Worm (Caenorhabditis elegans) whole organism, midembryonic: Measurements from ENCODE around the gene eif-3.B.

Experiments used
- T22C8.4 ChIP-seq: fragments of 200-800 bp; sonication (Bioruptor generic); IDR thresholded peaks from 2 replicates; pipeline ENCODE4 v1.3.6; 2022; ENCODE audit warnings: missing genetic modification characterization, missing compliant biosample characterization
- cog-1 ChIP-seq: sonication (generic microtip); optimal IDR thresholded peaks from 2 replicates; lab custom pipeline; 2016; ENCODE audit warnings: missing genetic modification characterization, missing compliant biosample characterization
- flt-1 ChIP-seq: fragments of 200-800 bp; sonication (Bioruptor generic); IDR thresholded peaks from 2 replicates; pipeline ENCODE4 v1.3.6; 2022; ENCODE audit warnings: missing genetic modification characterization, missing compliant biosample characterization
- klf-2 ChIP-seq: fragments of 200-800 bp; sonication (Bioruptor generic); conservative IDR thresholded peaks from 2 replicates; pipeline ENCODE4 v1.3.6; 2022; ENCODE audit warnings: missing genetic modification reagents, missing genetic modification characterization, missing compliant biosample characterization
- med-1 ChIP-seq: sonication (generic microtip); optimal IDR thresholded peaks from 2 replicates; lab custom pipeline; 2017; ENCODE audit warnings: missing genetic modification characterization, mild to moderate bottlenecking, missing compliant biosample characterization, antibody characterized with exemption, missing genetic modification reagents; ENCODE audit not compliant: insufficient read depth
- ref-1 ChIP-seq: fragments of 200-800 bp; sonication (Bioruptor generic); conservative IDR thresholded peaks from 2 replicates; pipeline ENCODE4 v1.3.6; 2022; ENCODE audit warnings: missing genetic modification reagents, missing genetic modification characterization, missing compliant biosample characterization
- tab-1 ChIP-seq: fragments of 200-800 bp; sonication (Bioruptor generic); IDR thresholded peaks from 2 replicates; pipeline ENCODE4 v1.3.6; 2022; ENCODE audit warnings: missing genetic modification characterization, missing compliant biosample characterization
- ztf-23 ChIP-seq: fragments of 200-800 bp; sonication (Bioruptor generic); IDR thresholded peaks from 2 replicates; pipeline ENCODE4 v1.3.6; 2022; ENCODE audit warnings: missing genetic modification reagents, missing genetic modification characterization, missing compliant biosample characterization
- ztf-29 ChIP-seq: fragments of 200-800 bp; sonication (Bioruptor generic); IDR thresholded peaks from 2 replicates; pipeline ENCODE4 v1.3.6; 2022; ENCODE audit warnings: missing genetic modification reagents, missing genetic modification characterization, missing compliant biosample characterization

eif-3.B gene

DNA sequence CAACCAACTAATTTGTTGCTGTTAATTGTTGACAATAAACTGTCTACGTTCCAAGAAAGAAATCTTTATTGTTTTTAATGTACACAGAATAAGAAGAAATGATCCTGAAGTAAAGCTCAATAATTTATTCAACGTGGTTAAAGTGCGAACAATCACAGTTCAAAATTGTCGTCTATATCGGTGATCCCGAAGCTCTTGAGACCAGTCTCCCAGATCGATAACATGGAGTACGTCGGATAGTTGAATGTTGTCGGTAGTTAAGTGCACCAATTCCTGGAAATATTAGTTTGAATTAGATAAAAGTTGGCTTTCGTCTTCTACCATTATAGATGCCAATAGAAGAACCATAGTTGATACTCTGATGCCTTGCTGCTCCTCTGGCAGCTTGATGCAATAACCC is 20.9 kb downstream of the eif-3.B start:
- TF ChIP-seq ztf-29 (GFP tag; lab: Robert Waterston, UW) (no peak), flt-1 (GFP tag; lab: Robert Waterston, UW) (no peak), ref-1 (GFP tag; lab: Robert Waterston, UW) (no peak), ztf-23 (GFP tag; lab: Robert Waterston, UW) (no peak), tab-1 (GFP tag; lab: Robert Waterston, UW) (no peak), med-1 (GFP tag; lab: Kevin White, UChicago) (no peak), klf-2 (GFP tag; lab: Robert Waterston, UW) (no peak), T22C8.4 (no peak), cog-1 (tag; lab: Kevin White, UChicago) (no peak)

ce11 chrII:14818376-14818775 is 23.2 kb downstream of the eif-3.B start, which contains the start of gene nhr-61:
Gene nhr-61, minus strand, starts transcription at chrII:14818543.
- no peak for TF ChIP-seq T22C8.4
- no peak for TF ChIP-seq med-1 (GFP tag; lab: Kevin White, UChicago)
- no peak for TF ChIP-seq ztf-29 (GFP tag; lab: Robert Waterston, UW)
- no peak for TF ChIP-seq klf-2 (GFP tag; lab: Robert Waterston, UW)
- no peak for TF ChIP-seq flt-1 (GFP tag; lab: Robert Waterston, UW)

- TF ChIP-seq flt-1 (GFP tag; lab: Robert Waterston, UW) (0 out of 2 replicates have a peak, but pooled peaks have one; percentile 36), med-1 (GFP tag; lab: Kevin White, UChicago) (no peak), ztf-29 (GFP tag; lab: Robert Waterston, UW) (peak; percentile 28; the same call in 1 of the 2 replicates)
Observed at ce11 chrII:14819258-14819985, 24.2 kb downstream of the eif-3.B start.

DNA sequence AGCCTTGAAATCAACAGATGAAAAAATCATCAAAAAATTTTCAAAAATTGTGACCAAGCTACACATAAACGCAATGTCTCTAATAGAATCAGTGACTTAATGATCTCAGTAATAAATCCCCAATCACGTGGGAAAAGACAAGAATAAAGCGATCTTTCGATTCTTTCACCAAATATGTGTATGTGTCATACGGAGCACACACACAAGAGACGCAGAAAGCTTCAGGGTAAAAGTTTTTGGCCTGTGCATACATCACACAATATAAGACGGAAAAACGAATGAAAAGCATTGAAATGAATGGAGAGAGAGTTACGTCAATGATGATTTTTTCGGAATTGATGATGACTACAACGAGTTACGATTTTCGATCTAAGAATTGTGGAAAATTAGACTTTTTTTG is 25.3 kb downstream of the eif-3.B start:
- no peak for TF ChIP-seq med-1 (GFP tag; lab: Kevin White, UChicago)
- no peak for TF ChIP-seq tab-1 (GFP tag; lab: Robert Waterston, UW)
- no peak for TF ChIP-seq klf-2 (GFP tag; lab: Robert Waterston, UW)
- TF ChIP-seq cog-1 (tag; lab: Kevin White, UChicago) = no peak
- no peak for TF ChIP-seq ref-1 (GFP tag; lab: Robert Waterston, UW)
- no peak for TF ChIP-seq flt-1 (GFP tag; lab: Robert Waterston, UW)
- TF ChIP-seq ztf-23 (GFP tag; lab: Robert Waterston, UW) = no peak
- TF ChIP-seq ztf-29 (GFP tag; lab: Robert Waterston, UW) = no peak
- TF ChIP-seq T22C8.4 = no peak

- TF ChIP-seq cog-1 (tag; lab: Kevin White, UChicago) (peak; percentile 70), ref-1 (GFP tag; lab: Robert Waterston, UW) (no peak), ztf-23 (GFP tag; lab: Robert Waterston, UW) (no peak), flt-1 (GFP tag; lab: Robert Waterston, UW) (no peak), tab-1 (GFP tag; lab: Robert Waterston, UW) (no peak), klf-2 (GFP tag; lab: Robert Waterston, UW) (no peak), med-1 (GFP tag; lab: Kevin White, UChicago) (no peak), T22C8.4 (no peak)
Observed at ce11 chrII:14822419-14822818, 27.2 kb downstream of the eif-3.B start.

DNA sequence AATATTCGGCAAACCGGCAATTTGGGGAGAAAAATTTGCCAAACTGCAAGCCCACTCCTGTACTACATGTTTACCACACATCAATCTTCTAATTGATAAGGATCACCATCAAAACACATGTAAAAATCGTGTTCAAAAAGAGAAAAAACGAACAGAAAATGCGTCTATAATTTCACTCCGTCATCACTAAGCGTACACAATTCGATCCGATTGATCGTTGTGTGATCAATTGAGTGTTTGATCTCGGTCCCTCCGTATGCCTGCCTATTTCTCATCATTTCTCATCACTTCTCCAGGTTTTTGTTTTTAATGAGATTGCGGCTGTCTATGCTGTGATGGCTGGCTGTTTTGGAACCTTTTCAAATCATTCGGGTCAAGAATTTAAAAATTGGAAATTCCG is 30.2 kb downstream of the eif-3.B start:
- no peak for TF ChIP-seq tab-1 (GFP tag; lab: Robert Waterston, UW)
- no peak for TF ChIP-seq ztf-23 (GFP tag; lab: Robert Waterston, UW)
- no peak for TF ChIP-seq T22C8.4
- TF ChIP-seq ref-1 (GFP tag; lab: Robert Waterston, UW) = no peak
- no peak for TF ChIP-seq ztf-29 (GFP tag; lab: Robert Waterston, UW)
- no peak for TF ChIP-seq cog-1 (tag; lab: Kevin White, UChicago)
- no peak for TF ChIP-seq klf-2 (GFP tag; lab: Robert Waterston, UW)
- TF ChIP-seq med-1 (GFP tag; lab: Kevin White, UChicago) = no peak
- TF ChIP-seq flt-1 (GFP tag; lab: Robert Waterston, UW) = no peak

DNA sequence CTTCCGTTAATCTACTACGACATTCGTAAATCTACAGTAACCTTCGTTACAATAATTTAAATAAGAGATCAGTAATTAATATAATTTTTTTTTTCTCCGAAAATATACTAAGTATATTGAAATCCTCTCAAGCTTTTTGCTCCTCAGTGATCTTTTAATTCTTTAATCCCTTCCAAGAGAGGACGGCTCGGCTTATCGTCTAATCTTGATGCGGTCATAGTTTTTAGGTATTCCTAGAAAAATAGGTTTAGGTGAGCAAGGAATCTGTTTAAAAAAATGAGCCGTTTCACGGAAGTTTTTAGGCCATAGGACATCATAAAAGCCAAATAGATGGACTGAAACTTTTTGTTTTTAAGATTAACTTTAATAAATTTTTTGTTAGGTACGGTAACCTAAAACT is 36.9 kb downstream of the eif-3.B start:
- TF ChIP-seq flt-1 (GFP tag; lab: Robert Waterston, UW) (no peak), T22C8.4 (no peak), ztf-29 (GFP tag; lab: Robert Waterston, UW) (no peak), cog-1 (tag; lab: Kevin White, UChicago) (no peak), ztf-23 (GFP tag; lab: Robert Waterston, UW) (no peak), ref-1 (GFP tag; lab: Robert Waterston, UW) (no peak), med-1 (GFP tag; lab: Kevin White, UChicago) (no peak), tab-1 (GFP tag; lab: Robert Waterston, UW) (no peak), klf-2 (GFP tag; lab: Robert Waterston, UW) (no peak)

DNA sequence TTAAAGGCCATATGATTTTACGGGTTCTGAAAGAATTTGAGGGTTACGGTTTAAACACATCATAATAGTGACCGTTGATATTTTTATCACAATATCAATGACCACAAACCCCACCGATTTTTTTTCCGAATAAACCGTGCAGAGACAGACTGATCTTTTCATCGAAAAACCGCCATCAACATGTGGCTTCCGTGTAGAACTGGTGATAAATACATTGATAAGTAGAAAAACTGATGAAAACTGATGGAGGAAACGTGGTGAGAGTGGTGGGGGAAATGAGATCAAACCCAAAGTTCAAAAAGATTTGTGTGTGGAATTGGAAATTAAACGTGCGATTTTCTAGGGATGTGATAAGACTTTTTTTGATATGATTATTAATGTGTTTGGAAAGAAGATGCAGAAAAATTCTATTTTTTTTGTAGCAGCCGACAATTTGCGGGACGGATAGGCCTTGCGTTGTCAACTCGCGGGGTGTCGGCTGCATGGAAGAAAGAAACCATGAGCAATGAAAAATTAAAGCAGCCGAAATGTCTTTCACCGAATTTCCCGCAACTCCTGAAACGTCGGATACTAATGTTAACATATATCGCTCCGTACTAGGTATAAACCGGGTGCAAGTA is 43.5 kb downstream of the eif-3.B start:
- no peak for TF ChIP-seq T22C8.4
- no peak for TF ChIP-seq ref-1 (GFP tag; lab: Robert Waterston, UW)
- TF ChIP-seq tab-1 (GFP tag; lab: Robert Waterston, UW) = no peak
- no peak for TF ChIP-seq flt-1 (GFP tag; lab: Robert Waterston, UW)
- no peak for TF ChIP-seq cog-1 (tag; lab: Kevin White, UChicago)
- TF ChIP-seq ztf-29 (GFP tag; lab: Robert Waterston, UW) = no peak
- TF ChIP-seq klf-2 (GFP tag; lab: Robert Waterston, UW) = no peak
- TF ChIP-seq med-1 (GFP tag; lab: Kevin White, UChicago) = no peak
- no peak for TF ChIP-seq ztf-23 (GFP tag; lab: Robert Waterston, UW)

DNA sequence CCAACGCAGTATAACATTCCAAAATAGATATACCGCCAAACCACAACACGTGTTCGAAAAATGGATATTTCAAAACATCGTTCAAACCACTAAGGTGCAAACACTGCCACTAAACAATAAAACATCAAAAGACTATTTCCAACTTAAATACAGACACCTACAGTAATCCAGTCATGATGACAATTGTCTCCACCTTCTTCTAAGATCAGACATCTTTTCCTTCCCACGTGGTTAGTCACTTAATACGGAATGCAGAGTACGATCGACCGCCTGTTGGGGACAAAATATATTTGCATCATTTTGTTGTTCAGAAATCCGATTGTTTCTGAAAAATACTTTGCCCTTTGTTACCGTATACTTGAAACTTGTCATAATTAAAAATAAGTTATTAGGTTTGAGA is 46.0 kb downstream of the eif-3.B start:
- TF ChIP-seq cog-1 (tag; lab: Kevin White, UChicago) (no peak), T22C8.4 (no peak), tab-1 (GFP tag; lab: Robert Waterston, UW) (no peak), ztf-23 (GFP tag; lab: Robert Waterston, UW) (no peak), klf-2 (GFP tag; lab: Robert Waterston, UW) (no peak), ref-1 (GFP tag; lab: Robert Waterston, UW) (no peak), ztf-29 (GFP tag; lab: Robert Waterston, UW) (no peak), med-1 (GFP tag; lab: Kevin White, UChicago) (no peak)
